Fruit fly (Drosophila melanogaster) whole organism, pupa: ENCODE data around the gene EndoU.
"Not testable (repeated sequence)": the region's sequence is repeated elsewhere in the genome, so short reads cannot be mapped to it uniquely, and the experiment has no call there.

Source experiments
- CG10348 ChIP-seq: fragments of 200-800 bp; sonication (Bioruptor generic); IDR thresholded peaks from 2 replicates; pipeline ENCODE4 v1.3.6; 2022; ENCODE audit warnings: missing biosample characterization, missing genetic modification characterization
- CG12605 ChIP-seq: fragments of 200-800 bp; sonication (Bioruptor generic); IDR thresholded peaks from 2 replicates; pipeline ENCODE4 v1.3.6; 2022; ENCODE audit warnings: missing biosample characterization, missing genetic modification characterization
- CG13204 ChIP-seq: fragments of 200-800 bp; sonication (Bioruptor generic); optimal IDR thresholded peaks from 2 replicates; lab custom pipeline; 2018; ENCODE audit warnings: missing biosample characterization, mild to moderate bottlenecking, missing genetic modification characterization, moderate library complexity
- CG14655 ChIP-seq: fragments of 200-800 bp; sonication (Bioruptor generic); optimal IDR thresholded peaks from 3 replicates; lab custom pipeline; 2017; ENCODE audit warnings: mild to moderate bottlenecking, missing biosample characterization, missing genetic modification reagents, missing genetic modification characterization
- CG15710 ChIP-seq: fragments of 200-800 bp; sonication (Bioruptor generic); optimal IDR thresholded peaks from 2 replicates; lab custom pipeline; 2018; ENCODE audit warnings: missing biosample characterization, mild to moderate bottlenecking, missing genetic modification characterization, moderate library complexity
- CG17806 ChIP-seq: fragments of 200-800 bp; sonication (Bioruptor generic); optimal IDR thresholded peaks from 2 replicates; lab custom pipeline; 2018; ENCODE audit warnings: missing biosample characterization, mild to moderate bottlenecking, missing genetic modification characterization, moderate library complexity
- CG32121 ChIP-seq: fragments of 200-800 bp; sonication (Bioruptor generic); IDR thresholded peaks from 2 replicates; pipeline ENCODE4 v1.3.6; 2022; ENCODE audit warnings: missing biosample characterization, missing genetic modification characterization
- CG34367 ChIP-seq: fragments of 200-800 bp; sonication (Bioruptor generic); optimal IDR thresholded peaks from 2 replicates; lab custom pipeline; 2018; ENCODE audit warnings: missing biosample characterization, mild to moderate bottlenecking, missing genetic modification characterization
- CG4496 ChIP-seq: fragments of 200-800 bp; sonication (Bioruptor generic); IDR thresholded peaks from 3 replicates; pipeline ENCODE4 v1.3.6; 2022; ENCODE audit warnings: missing biosample characterization, missing genetic modification characterization
- CG8159 ChIP-seq: fragments of 200-800 bp; sonication (Bioruptor generic); optimal IDR thresholded peaks from 3 replicates; lab custom pipeline; 2018; ENCODE audit warnings: missing biosample characterization, mild to moderate bottlenecking, missing genetic modification characterization, moderate library complexity
- CG8301 ChIP-seq: fragments of 200-800 bp; sonication (Bioruptor generic); optimal IDR thresholded peaks from 2 replicates; lab custom pipeline; 2018; ENCODE audit warnings: missing biosample characterization, mild to moderate bottlenecking, missing genetic modification characterization
- CG9948 ChIP-seq: fragments of 200-800 bp; sonication (Bioruptor generic); optimal IDR thresholded peaks from 2 replicates; lab custom pipeline; 2018; ENCODE audit warnings: missing biosample characterization, mild to moderate bottlenecking, missing genetic modification characterization, moderate library complexity
- D1 ChIP-seq: fragments of 200-800 bp; sonication (Bioruptor generic); optimal IDR thresholded peaks from 2 replicates; lab custom pipeline; 2018; ENCODE audit warnings: missing biosample characterization, mild to moderate bottlenecking, missing genetic modification characterization, moderate library complexity
- EcR ChIP-seq: fragments of 200-800 bp; sonication (Bioruptor generic); optimal IDR thresholded peaks from 3 replicates; lab custom pipeline; 2019; ENCODE audit warnings: missing biosample characterization, missing genetic modification characterization, mild to moderate bottlenecking, moderate library complexity, missing genetic modification reagents
- Ets98B ChIP-seq: fragments of 200-800 bp; sonication (Bioruptor generic); IDR thresholded peaks from 2 replicates; pipeline ENCODE4 v1.3.6; 2022; ENCODE audit warnings: missing biosample characterization, missing genetic modification characterization
- Pif1A ChIP-seq: fragments of 200-800 bp; sonication (Bioruptor generic); optimal IDR thresholded peaks from 3 replicates; lab custom pipeline; 2016; ENCODE audit warnings: missing biosample characterization, missing genetic modification characterization
- Pif1B ChIP-seq: fragments of 200-800 bp; sonication (Bioruptor generic); optimal IDR thresholded peaks from 3 replicates; lab custom pipeline; 2016; ENCODE audit warnings: missing biosample characterization, missing genetic modification characterization
- Snoo ChIP-seq: fragments of 200-800 bp; sonication (Bioruptor generic); optimal IDR thresholded peaks from 3 replicates; lab custom pipeline; 2017; ENCODE audit warnings: missing biosample characterization, mild to moderate bottlenecking, missing genetic modification characterization, inconsistent platforms
- fd96Ca ChIP-seq: fragments of 200-800 bp; sonication (Bioruptor generic); IDR thresholded peaks from 3 replicates; pipeline ENCODE4 v1.3.6; 2022; ENCODE audit warnings: missing biosample characterization, missing genetic modification characterization
- gl ChIP-seq: fragments of 200-800 bp; sonication (Bioruptor generic); optimal IDR thresholded peaks from 2 replicates; lab custom pipeline; 2018; ENCODE audit warnings: missing biosample characterization, mild to moderate bottlenecking, missing genetic modification characterization
- rn ChIP-seq: fragments of 200-800 bp; sonication (Bioruptor generic); IDR thresholded peaks from 2 replicates; pipeline ENCODE4 v1.3.6; 2022; ENCODE audit warnings: missing biosample characterization, missing genetic modification characterization

EndoU gene

dm6 chr3R:15908098-15908497 is at the start of gene EndoU:
Gene EndoU, plus strand, starts transcription at chr3R:15908398.
- not testable (repeated sequence) for TF ChIP-seq CG12605 (GFP tag; lab: Robert Waterston, UW); CG9948 (tag; lab: Kevin White, UChicago); CG32121 (GFP tag; lab: Robert Waterston, UW)

- TF ChIP-seq EcR (GFP tag; lab: Kevin White, UChicago) (no peak), CG4496 (GFP tag; lab: Robert Waterston, UW) (no peak), CG34367 (tag; lab: Kevin White, UChicago) (no peak), D1 (no peak), CG12605 (GFP tag; lab: Robert Waterston, UW) (no peak), Pif1B (GFP tag; lab: Kevin White, UChicago) (no peak), Snoo (tag; lab: Kevin White, UChicago) (no peak), CG17806 (no peak), rn (no peak), CG10348 (GFP tag; lab: Robert Waterston, UW) (no peak), gl (no peak), CG8159 (tag; lab: Kevin White, UChicago) (no peak), Pif1A (GFP tag; lab: Kevin White, UChicago) (no peak)
Measured at dm6 chr3R:15859896-15860295, 48.3 kb upstream of the EndoU start, which contains the start of gene CG9632. Gene CG9632, plus strand, starts transcription at chr3R:15860196.

dm6 chr3R:15872829-15873440 is 35.3 kb upstream of the EndoU start:
- TF ChIP-seq CG10348 (GFP tag; lab: Robert Waterston, UW) (no peak), Ets98B (GFP tag; lab: Robert Waterston, UW) (no peak)

- TF ChIP-seq Pif1A (GFP tag; lab: Kevin White, UChicago) = no peak
- no peak for TF ChIP-seq CG34367 (tag; lab: Kevin White, UChicago)
- TF ChIP-seq CG12605 (GFP tag; lab: Robert Waterston, UW) = no peak
- no peak for TF ChIP-seq CG8301 (tag; lab: Kevin White, UChicago)
- no peak for TF ChIP-seq fd96Ca
- TF ChIP-seq CG10348 (GFP tag; lab: Robert Waterston, UW) = no peak
- no peak for TF ChIP-seq D1
- no peak for TF ChIP-seq gl
- TF ChIP-seq CG32121 (GFP tag; lab: Robert Waterston, UW) = no peak
- no peak for TF ChIP-seq CG9948 (tag; lab: Kevin White, UChicago)
- TF ChIP-seq CG4496 (GFP tag; lab: Robert Waterston, UW) = no peak; the same call in 1 of the 3 replicates
- no peak for TF ChIP-seq Snoo (tag; lab: Kevin White, UChicago)
- TF ChIP-seq Ets98B (GFP tag; lab: Robert Waterston, UW) = no peak
- TF ChIP-seq CG15710 (tag; lab: Kevin White, UChicago) = no peak
- no peak for TF ChIP-seq EcR (GFP tag; lab: Kevin White, UChicago)
- TF ChIP-seq CG13204 (GFP tag; lab: Kevin White, UChicago) = no peak
- no peak for TF ChIP-seq Pif1B (GFP tag; lab: Kevin White, UChicago)
- no peak for TF ChIP-seq rn
Measured at dm6 chr3R:15875611-15876010, 32.6 kb upstream of the EndoU start, which contains the start of gene CG31183. Gene CG31183, minus strand, starts transcription at chr3R:15875939.

- no peak for TF ChIP-seq CG15710 (tag; lab: Kevin White, UChicago)
- TF ChIP-seq, all 21 proteins: peak for 0
Measured at dm6 chr3R:15891188-15891820, 16.9 kb upstream of the EndoU start.

- no peak for TF ChIP-seq EcR (GFP tag; lab: Kevin White, UChicago)
- TF ChIP-seq CG32121 (GFP tag; lab: Robert Waterston, UW) = no peak
- TF ChIP-seq CG15710 (tag; lab: Kevin White, UChicago) = no peak
- TF ChIP-seq CG4496 (GFP tag; lab: Robert Waterston, UW) = no peak
- no peak for TF ChIP-seq CG34367 (tag; lab: Kevin White, UChicago)
- no peak for TF ChIP-seq CG8159 (tag; lab: Kevin White, UChicago)
- TF ChIP-seq D1 = no peak
Measured at dm6 chr3R:15895978-15896377, 12.2 kb upstream of the EndoU start, which contains the start of gene CG14877. Gene CG14877, minus strand, starts transcription at chr3R:15896078.

- peak; percentile 34 for TF ChIP-seq CG14655 (GFP tag; lab: Kevin White, UChicago)
- no peak for TF ChIP-seq CG17806
- TF ChIP-seq CG8159 (tag; lab: Kevin White, UChicago) = peak; percentile 15
- no peak for TF ChIP-seq CG9948 (tag; lab: Kevin White, UChicago)
- TF ChIP-seq CG8301 (tag; lab: Kevin White, UChicago) = peak; percentile 21
Measured at dm6 chr3R:15898302-15898701, 9.9 kb upstream of the EndoU start.
